Worm (Caenorhabditis elegans) whole organism, late embryonic: ENCODE data around the gene irld-65.

ENCODE experiments used
- C08G9.2 ChIP-seq: sonication (generic microtip); optimal IDR thresholded peaks from 2 replicates; lab custom pipeline; 2016; ENCODE audit warnings: mild to moderate bottlenecking, missing genetic modification characterization, moderate library complexity, missing compliant biosample characterization
- C38D4.7 ChIP-seq: fragments of 200-800 bp; sonication (Bioruptor generic); optimal IDR thresholded peaks from 2 replicates; lab custom pipeline; 2018; ENCODE audit warnings: mild to moderate bottlenecking, missing genetic modification characterization, moderate library complexity, missing compliant biosample characterization
- F13H6.1 ChIP-seq: sonication (generic microtip); optimal IDR thresholded peaks from 2 replicates; lab custom pipeline; 2016; ENCODE audit warnings: missing genetic modification characterization, missing compliant biosample characterization
- K09A11.1 ChIP-seq: sonication (generic microtip); optimal IDR thresholded peaks from 2 replicates; lab custom pipeline; 2017; ENCODE audit warnings: antibody characterized with exemption, mild to moderate bottlenecking, missing genetic modification characterization, missing compliant biosample characterization; ENCODE audit not compliant: insufficient read depth
- Y22D7AL.16 ChIP-seq: sonication (generic microtip); optimal IDR thresholded peaks from 2 replicates; lab custom pipeline; 2016; ENCODE audit warnings: missing genetic modification characterization, missing compliant biosample characterization
- ahr-1 ChIP-seq: sonication (generic microtip); optimal IDR thresholded peaks from 2 replicates; lab custom pipeline; 2016; ENCODE audit warnings: missing genetic modification characterization, missing compliant biosample characterization
- ceh-14 ChIP-seq: sonication (generic microtip); optimal IDR thresholded peaks from 2 replicates; lab custom pipeline; 2016; ENCODE audit warnings: missing genotype, missing genetic modification characterization, missing compliant biosample characterization
- ceh-18 ChIP-seq: sonication (generic microtip); optimal IDR thresholded peaks from 2 replicates; lab custom pipeline; 2016; ENCODE audit warnings: missing genetic modification characterization, missing compliant biosample characterization
- ceh-19 ChIP-seq: fragments of 200-800 bp; sonication (Bioruptor generic); optimal IDR thresholded peaks from 2 replicates; lab custom pipeline; 2018; ENCODE audit warnings: mild to moderate bottlenecking, missing genetic modification characterization, missing compliant biosample characterization
- ceh-30 ChIP-seq: fragments of 150-350 bp; optimal IDR thresholded peaks from 2 replicates; lab custom pipeline; 2014; ENCODE audit warnings: missing biosample characterization, missing genetic modification characterization
- ceh-34 ChIP-seq: sonication (generic microtip); optimal IDR thresholded peaks from 2 replicates; lab custom pipeline; 2016; ENCODE audit warnings: mild to moderate bottlenecking, missing genetic modification characterization, missing compliant biosample characterization
- ceh-45 ChIP-seq: fragments of 200-800 bp; sonication (Bioruptor generic); IDR thresholded peaks from 2 replicates; pipeline ENCODE4 v1.3.6; 2022; ENCODE audit warnings: missing genetic modification reagents, missing genetic modification characterization, missing compliant biosample characterization
- ceh-48 ChIP-seq: sonication (generic microtip); optimal IDR thresholded peaks from 2 replicates; lab custom pipeline; 2016; ENCODE audit warnings: missing genetic modification characterization, inconsistent platforms, missing compliant biosample characterization
- ceh-6 ChIP-seq: fragments of 200-800 bp; sonication (Bioruptor generic); optimal IDR thresholded peaks from 2 replicates; lab custom pipeline; 2018; ENCODE audit warnings: mild to moderate bottlenecking, missing genetic modification characterization, missing compliant biosample characterization
- ceh-9 ChIP-seq: sonication (generic microtip); optimal IDR thresholded peaks from 2 replicates; lab custom pipeline; 2016; ENCODE audit warnings: mild to moderate bottlenecking, missing genetic modification characterization, inconsistent platforms, missing compliant biosample characterization
- che-1 ChIP-seq: sonication (generic microtip); optimal IDR thresholded peaks from 2 replicates; lab custom pipeline; 2016; ENCODE audit warnings: mild to moderate bottlenecking, missing genetic modification characterization, missing compliant biosample characterization
- dmd-4 ChIP-seq: sonication (generic microtip); optimal IDR thresholded peaks from 2 replicates; lab custom pipeline; 2016; ENCODE audit warnings: borderline replicate concordance, missing genetic modification characterization, missing compliant biosample characterization
- dve-1 ChIP-seq: sonication (generic microtip); optimal IDR thresholded peaks from 2 replicates; lab custom pipeline; 2017; ENCODE audit warnings: antibody characterized with exemption, mild to moderate bottlenecking, missing genetic modification characterization, missing compliant biosample characterization
- elt-2 ChIP-seq: sonication (generic microtip); optimal IDR thresholded peaks from 2 replicates; lab custom pipeline; 2016; ENCODE audit warnings: missing genetic modification reagents, missing genetic modification characterization, missing compliant biosample characterization
- elt-4 ChIP-seq: sonication (generic microtip); optimal IDR thresholded peaks from 2 replicates; lab custom pipeline; 2016; ENCODE audit warnings: missing genetic modification characterization, missing compliant biosample characterization
- ets-4 ChIP-seq: sonication (generic microtip); optimal IDR thresholded peaks from 2 replicates; lab custom pipeline; 2016; ENCODE audit warnings: missing genetic modification characterization, missing compliant biosample characterization
- fax-1 ChIP-seq: sonication (generic microtip); optimal IDR thresholded peaks from 2 replicates; lab custom pipeline; 2016; ENCODE audit warnings: missing genotype, missing genetic modification characterization, missing compliant biosample characterization
- fkh-10 ChIP-seq: fragments of 150-350 bp; optimal IDR thresholded peaks from 2 replicates; lab custom pipeline; 2014; ENCODE audit warnings: missing biosample characterization, missing genetic modification reagents, missing genetic modification characterization
- gmeb-2 ChIP-seq: sonication (generic microtip); optimal IDR thresholded peaks from 2 replicates; lab custom pipeline; 2016; ENCODE audit warnings: missing genetic modification characterization, inconsistent platforms, missing compliant biosample characterization
- hlh-13 ChIP-seq: fragments of 200-800 bp; sonication (Bioruptor generic); optimal IDR thresholded peaks from 2 replicates; lab custom pipeline; 2018; ENCODE audit warnings: mild to moderate bottlenecking, missing genetic modification characterization, missing compliant biosample characterization
- hlh-15 ChIP-seq: sonication (generic microtip); optimal IDR thresholded peaks from 2 replicates; lab custom pipeline; 2016; ENCODE audit warnings: missing genetic modification characterization, missing compliant biosample characterization
- hlh-30 ChIP-seq: sonication (generic microtip); optimal IDR thresholded peaks from 2 replicates; lab custom pipeline; 2017; ENCODE audit warnings: antibody characterized with exemption, missing genetic modification characterization, missing compliant biosample characterization; ENCODE audit not compliant: insufficient read depth
- hlh-6 ChIP-seq: sonication (generic microtip); optimal IDR thresholded peaks from 2 replicates; lab custom pipeline; 2016; ENCODE audit warnings: missing genotype, missing genetic modification characterization, missing compliant biosample characterization
- hlh-8 ChIP-seq: sonication (generic microtip); optimal IDR thresholded peaks from 2 replicates; lab custom pipeline; 2016; ENCODE audit warnings: missing genotype, missing genetic modification characterization, missing compliant biosample characterization
- madf-2 ChIP-seq: sonication (generic microtip); optimal IDR thresholded peaks from 2 replicates; lab custom pipeline; 2017; ENCODE audit warnings: missing genetic modification characterization, missing compliant biosample characterization
- nhr-11 ChIP-seq: fragments of 150-350 bp; optimal IDR thresholded peaks from 2 replicates; lab custom pipeline; 2014; ENCODE audit warnings: missing biosample characterization, missing genetic modification characterization
- npax-4 ChIP-seq: sonication (generic microtip); optimal IDR thresholded peaks from 2 replicates; lab custom pipeline; 2016; ENCODE audit warnings: missing genetic modification characterization, missing compliant biosample characterization
- pax-1 ChIP-seq: fragments of 150-350 bp; optimal IDR thresholded peaks from 2 replicates; lab custom pipeline; 2014; ENCODE audit warnings: missing biosample characterization, missing genetic modification characterization
- pha-2 ChIP-seq: sonication (generic microtip); optimal IDR thresholded peaks from 2 replicates; lab custom pipeline; 2017; ENCODE audit warnings: mild to moderate bottlenecking, missing genetic modification characterization, missing compliant biosample characterization
- pha-4 ChIP-seq: fragments of 150-350 bp; optimal IDR thresholded peaks from 2 replicates; lab custom pipeline; 2018; ENCODE audit warnings: missing biosample characterization, missing genetic modification reagents, missing genetic modification characterization
- pqm-1 ChIP-seq: sonication (generic microtip); optimal IDR thresholded peaks from 2 replicates; lab custom pipeline; 2016; ENCODE audit warnings: missing genetic modification characterization, missing compliant biosample characterization
- pros-1 ChIP-seq: fragments of 150-350 bp; optimal IDR thresholded peaks from 2 replicates; lab custom pipeline; 2014; ENCODE audit warnings: missing biosample characterization, missing genetic modification reagents, missing genetic modification characterization
- rnt-1 ChIP-seq: sonication (generic microtip); optimal IDR thresholded peaks from 2 replicates; lab custom pipeline; 2016; ENCODE audit warnings: missing genetic modification characterization, missing compliant biosample characterization
- sdc-2 ChIP-seq: sonication (generic microtip); optimal IDR thresholded peaks from 2 replicates; lab custom pipeline; 2016; ENCODE audit warnings: missing genotype, missing genetic modification characterization, missing compliant biosample characterization
- sox-2 ChIP-seq: fragments of 200-800 bp; sonication (Bioruptor generic); IDR thresholded peaks from 2 replicates; pipeline ENCODE4 v1.3.6; 2022; ENCODE audit warnings: missing genetic modification reagents, missing genetic modification characterization, missing compliant biosample characterization
- sox-4 ChIP-seq: sonication (generic microtip); optimal IDR thresholded peaks from 2 replicates; lab custom pipeline; 2017; ENCODE audit warnings: mild to moderate bottlenecking, missing genetic modification characterization, inconsistent platforms, missing compliant biosample characterization
- syd-9 ChIP-seq: sonication (generic microtip); optimal IDR thresholded peaks from 2 replicates; lab custom pipeline; 2016; ENCODE audit warnings: mild to moderate bottlenecking, missing genetic modification characterization, moderate library complexity, missing compliant biosample characterization
- tbx-7 ChIP-seq: sonication (generic microtip); optimal IDR thresholded peaks from 2 replicates; lab custom pipeline; 2016; ENCODE audit warnings: missing genotype, missing genetic modification characterization, missing compliant biosample characterization
- unc-3 ChIP-seq, 2 experiments: fragments of 200-800 bp in 1 of 2; sonication (Bioruptor generic) in 1 of 2; sonication (generic microtip) in 1 of 2; conservative IDR thresholded peaks in 1 of 2; optimal IDR thresholded peaks in 1 of 2; 2 replicates each; pipeline versions ENCODE4 v1.3.6 to Lab custom; 2016 to 2022; ENCODE audit warnings: missing compliant biosample characterization in 2 of 2, missing genetic modification characterization in 2 of 2, missing genetic modification reagents in 1 of 2
- unc-42 ChIP-seq: sonication (generic microtip); optimal IDR thresholded peaks from 2 replicates; lab custom pipeline; 2016; ENCODE audit warnings: missing genotype, missing genetic modification characterization, missing compliant biosample characterization
- unc-55 ChIP-seq: sonication (generic microtip); optimal IDR thresholded peaks from 2 replicates; lab custom pipeline; 2017; ENCODE audit warnings: missing biosample characterization, missing genetic modification reagents, missing genetic modification characterization
- unc-86 ChIP-seq: sonication (generic microtip); optimal IDR thresholded peaks from 2 replicates; lab custom pipeline; 2016; ENCODE audit warnings: missing genetic modification characterization, missing compliant biosample characterization
- zip-5 ChIP-seq: sonication (generic microtip); optimal IDR thresholded peaks from 2 replicates; lab custom pipeline; 2016; ENCODE audit warnings: missing genetic modification characterization, missing compliant biosample characterization

Gene irld-65

DNA sequence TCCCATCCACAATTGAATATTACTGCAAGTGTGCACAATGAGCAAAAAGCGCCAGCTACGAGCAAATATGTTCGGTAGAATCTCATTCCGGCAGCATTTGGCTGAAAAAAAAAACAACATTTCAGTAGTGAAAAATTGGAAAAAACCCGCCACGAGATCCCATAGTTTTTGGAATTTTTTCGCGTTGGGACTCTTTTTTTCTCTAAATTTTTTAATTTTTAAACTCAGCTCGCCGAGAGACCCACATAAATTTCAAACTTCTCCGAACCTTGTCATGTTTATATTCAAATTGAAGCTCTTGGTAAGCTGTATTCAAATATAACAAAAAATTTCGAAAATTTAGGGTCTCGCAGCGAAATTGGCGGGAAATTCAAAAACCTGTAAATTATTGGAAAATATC, 43.5 kb downstream of the irld-65 start, which contains the start of gene sqv-2:
sqv-2 (minus strand) TSS at position 101 of the 400 bp plus-strand sequence.
- TF ChIP-seq pqm-1 (tag; lab: Kevin White, UChicago): no peak
- TF ChIP-seq nhr-11 (tag; lab: Kevin White, UChicago): no peak
- no peak for TF ChIP-seq dmd-4
- no peak for TF ChIP-seq sdc-2
- no peak for TF ChIP-seq K09A11.1 (tag; lab: Kevin White, UChicago)
- TF ChIP-seq ceh-18 (tag; lab: Kevin White, UChicago): no peak
- no peak for TF ChIP-seq tbx-7
- TF ChIP-seq ceh-45 (GFP tag; lab: Robert Waterston, UW): no peak
- TF ChIP-seq ceh-34 (tag; lab: Kevin White, UChicago): no peak
- no peak for TF ChIP-seq F13H6.1
- no peak for TF ChIP-seq gmeb-2 (tag; lab: Kevin White, UChicago)
- TF ChIP-seq, all 69 proteins: peak for 0

DNA sequence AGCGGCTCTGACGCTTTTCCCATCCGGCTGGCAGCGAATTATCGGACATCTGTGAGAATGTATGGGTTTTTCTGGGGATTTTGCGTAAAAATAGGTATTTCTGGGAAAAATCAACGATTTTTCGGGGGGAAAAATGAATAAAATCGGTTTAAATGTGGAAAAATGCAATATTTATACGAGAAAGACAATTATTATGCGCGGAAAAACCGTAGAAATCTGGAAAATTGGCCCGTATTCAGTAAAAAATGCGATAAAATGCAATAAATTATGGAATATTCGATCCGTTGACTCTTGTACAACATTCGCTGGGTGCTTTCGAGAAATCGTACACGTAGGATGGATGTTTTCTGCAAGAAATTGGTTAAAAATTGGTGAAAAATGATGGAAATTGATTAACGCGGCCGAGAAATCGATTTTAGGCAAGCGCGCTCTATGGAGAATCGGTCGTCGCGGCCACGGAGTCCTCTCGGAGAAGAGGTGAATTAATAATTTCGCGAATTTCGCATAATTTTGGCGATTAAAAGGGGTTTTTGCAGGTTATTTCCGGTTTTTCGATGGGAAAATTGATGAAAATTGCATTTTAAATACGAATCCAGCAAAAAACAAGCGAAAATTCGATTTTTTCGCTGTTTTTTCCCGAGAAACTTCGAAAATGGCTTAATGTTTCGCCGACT, 48.7 kb downstream of the irld-65 start, which contains the start of gene pinn-1:
pinn-1 (minus strand) TSS at position 51 of the 674 bp plus-strand sequence.
- TF ChIP-seq hlh-30 (tag; lab: Kevin White, UChicago) (no peak), fkh-10 (GFP tag; lab: Kevin White, UChicago) (no peak), ceh-14 (tag; lab: Kevin White, UChicago) (peak; percentile 84), nhr-11 (tag; lab: Kevin White, UChicago) (no peak), unc-3 (GFP tag; conservative IDR thresholded peaks at IDR 0.05; lab: Robert Waterston, UW) (peak; percentile 65), unc-3 (tag; optimal IDR thresholded peaks at IDR 0.05; lab: Kevin White, UChicago) (no peak), elt-2 (peak; percentile 57), ceh-18 (tag; lab: Kevin White, UChicago) (peak; percentile 57), unc-55 (GFP tag; lab: Kevin White, UChicago) (peak; percentile 19), pha-2 (tag; lab: Kevin White, UChicago) (no peak), ceh-48 (tag; lab: Kevin White, UChicago) (peak; percentile 91), npax-4 (no peak), K09A11.1 (tag; lab: Kevin White, UChicago) (no peak), elt-4 (tag; lab: Kevin White, UChicago) (no peak), hlh-6 (tag; lab: Kevin White, UChicago) (peak; percentile 68), che-1 (tag; lab: Kevin White, UChicago) (peak; percentile 8), ets-4 (tag; lab: Kevin White, UChicago) (peak; percentile 98), unc-42 (tag; lab: Kevin White, UChicago) (peak; percentile 70), Y22D7AL.16 (peak; percentile 24), pax-1 (tag; lab: Kevin White, UChicago) (no peak), madf-2 (peak; percentile 53), ceh-9 (tag; lab: Kevin White, UChicago) (no peak), pha-4 (tag; lab: Kevin White, UChicago) (no peak), fax-1 (tag; lab: Kevin White, UChicago) (peak; percentile 44), hlh-8 (tag; lab: Kevin White, UChicago) (peak; percentile 79), gmeb-2 (tag; lab: Kevin White, UChicago) (no peak), C38D4.7 (GFP tag; lab: Kevin White, UChicago) (no peak), ahr-1 (tag; lab: Kevin White, UChicago) (peak; percentile 13), ceh-19 (GFP tag; lab: Kevin White, UChicago) (no peak), dmd-4 (peak; percentile 48), unc-86 (tag; lab: Kevin White, UChicago) (peak; percentile 13), pros-1 (peak; percentile 45), ceh-6 (GFP tag; lab: Kevin White, UChicago) (no peak), sox-2 (no peak), syd-9 (tag; lab: Kevin White, UChicago) (no peak), pqm-1 (tag; lab: Kevin White, UChicago) (no peak), C08G9.2 (tag; lab: Kevin White, UChicago) (peak; percentile 99), ceh-30 (tag; lab: Kevin White, UChicago) (no peak), zip-5 (peak; percentile 76), rnt-1 (peak; percentile 92), hlh-15 (tag; lab: Kevin White, UChicago) (no peak), sox-4 (tag; lab: Kevin White, UChicago) (no peak), hlh-13 (GFP tag; lab: Kevin White, UChicago) (no peak), tbx-7 (peak; percentile 94), dve-1 (tag; lab: Kevin White, UChicago) (no peak), sdc-2 (no peak)
